Worm (Caenorhabditis elegans) whole organism, mixed stage, embryonic: ENCODE data around the gene nrf-5.

Experiments
- M03D4.4 ChIP-seq: sonication (generic microtip); optimal IDR thresholded peaks from 2 replicates; lab custom pipeline; 2017; ENCODE audit warnings: mild to moderate bottlenecking, missing genetic modification characterization, missing compliant biosample characterization
- bed-3 ChIP-seq: fragments of 200-800 bp; sonication (Bioruptor generic); optimal IDR thresholded peaks from 3 replicates; lab custom pipeline; 2018; ENCODE audit warnings: mild to moderate bottlenecking, missing genetic modification characterization, moderate library complexity, missing compliant biosample characterization
- blmp-1 ChIP-seq: fragments of 150-350 bp; optimal IDR thresholded peaks from 2 replicates; lab custom pipeline; 2014; ENCODE audit warnings: missing biosample characterization, missing genetic modification characterization
- ceh-43 ChIP-seq: fragments of 200-800 bp; sonication (Bioruptor generic); optimal IDR thresholded peaks from 2 replicates; lab custom pipeline; 2018; ENCODE audit warnings: mild to moderate bottlenecking, missing genetic modification characterization, moderate library complexity, missing compliant biosample characterization
- ces-1 ChIP-seq: fragments of 150-350 bp; optimal IDR thresholded peaks from 2 replicates; lab custom pipeline; 2014; ENCODE audit warnings: missing biosample characterization, missing genetic modification reagents, missing genetic modification characterization
- drap-1 ChIP-seq: fragments of 200-800 bp; sonication (Bioruptor generic); optimal IDR thresholded peaks from 3 replicates; lab custom pipeline; 2018; ENCODE audit warnings: mild to moderate bottlenecking, missing genetic modification characterization, missing compliant biosample characterization
- elt-1 ChIP-seq: sonication (generic microtip); optimal IDR thresholded peaks from 2 replicates; lab custom pipeline; 2017; ENCODE audit warnings: missing genetic modification characterization, mild to moderate bottlenecking, missing compliant biosample characterization, antibody characterized with exemption, moderate library complexity, borderline replicate concordance; ENCODE audit not compliant: insufficient read depth
- elt-3 ChIP-seq: fragments of 150-350 bp; optimal IDR thresholded peaks from 2 replicates; lab custom pipeline; 2014; ENCODE audit warnings: missing biosample characterization, missing genetic modification characterization
- flh-1 ChIP-seq: fragments of 200-800 bp; sonication (Bioruptor generic); optimal IDR thresholded peaks from 2 replicates; lab custom pipeline; 2018; ENCODE audit warnings: mild to moderate bottlenecking, missing genetic modification characterization, moderate library complexity, missing compliant biosample characterization
- hlh-1 ChIP-seq: fragments of 150-350 bp; optimal IDR thresholded peaks from 2 replicates; lab custom pipeline; 2014; ENCODE audit warnings: missing biosample characterization, missing genetic modification reagents, missing genetic modification characterization
- lin-13 ChIP-seq: fragments of 150-350 bp; optimal IDR thresholded peaks from 2 replicates; lab custom pipeline; 2014; ENCODE audit warnings: missing biosample characterization, missing genetic modification characterization
- lin-32 ChIP-seq: fragments of 200-800 bp; sonication (Bioruptor generic); optimal IDR thresholded peaks from 2 replicates; lab custom pipeline; 2018; ENCODE audit warnings: mild to moderate bottlenecking, missing genetic modification characterization, missing compliant biosample characterization
- lsy-2 ChIP-seq: fragments of 150-350 bp; optimal IDR thresholded peaks from 2 replicates; lab custom pipeline; 2014; ENCODE audit warnings: missing biosample characterization, missing genetic modification characterization
- mep-1 ChIP-seq: fragments of 150-350 bp; optimal IDR thresholded peaks from 2 replicates; lab custom pipeline; 2017; ENCODE audit warnings: missing biosample characterization, missing genetic modification reagents, missing genetic modification characterization, inconsistent platforms
- mls-2 ChIP-seq: sonication (generic microtip); optimal IDR thresholded peaks from 2 replicates; lab custom pipeline; 2016; ENCODE audit warnings: mild to moderate bottlenecking, missing genetic modification characterization, moderate library complexity, missing compliant biosample characterization
- nhr-12 ChIP-seq: fragments of 150-350 bp; optimal IDR thresholded peaks from 2 replicates; lab custom pipeline; 2014; ENCODE audit warnings: missing biosample characterization, missing genetic modification characterization
- nhr-2 ChIP-seq: fragments of 150-350 bp; optimal IDR thresholded peaks from 2 replicates; lab custom pipeline; 2014; ENCODE audit warnings: missing biosample characterization, missing genetic modification characterization
- nhr-237 ChIP-seq: fragments of 150-350 bp; optimal IDR thresholded peaks from 2 replicates; lab custom pipeline; 2014; ENCODE audit warnings: missing biosample characterization, missing genetic modification characterization
- nhr-28 ChIP-seq: fragments of 150-350 bp; optimal IDR thresholded peaks from 2 replicates; lab custom pipeline; 2014; ENCODE audit warnings: missing biosample characterization, missing genetic modification characterization
- pha-4 ChIP-seq: fragments of 150-350 bp; optimal IDR thresholded peaks from 2 replicates; lab custom pipeline; 2018; ENCODE audit warnings: missing biosample characterization, missing genetic modification reagents, missing genetic modification characterization
- sem-2 ChIP-seq: fragments of 200-800 bp; sonication (Bioruptor generic); optimal IDR thresholded peaks from 2 replicates; lab custom pipeline; 2018; ENCODE audit warnings: mild to moderate bottlenecking, missing genetic modification characterization, missing compliant biosample characterization
- tbx-8 ChIP-seq: fragments of 200-800 bp; sonication (Bioruptor generic); optimal IDR thresholded peaks from 2 replicates; lab custom pipeline; 2018; ENCODE audit warnings: mild to moderate bottlenecking, missing genetic modification characterization, moderate library complexity, missing compliant biosample characterization
- unc-120 ChIP-seq: sonication (generic microtip); optimal IDR thresholded peaks from 2 replicates; lab custom pipeline; 2017; ENCODE audit warnings: missing genetic modification characterization, missing compliant biosample characterization; ENCODE audit not compliant: poor library complexity, severe bottlenecking
- unc-39 ChIP-seq: fragments of 150-350 bp; optimal IDR thresholded peaks from 2 replicates; lab custom pipeline; 2014; ENCODE audit warnings: missing biosample characterization, missing genetic modification characterization
- unc-62 ChIP-seq: fragments of 150-350 bp; optimal IDR thresholded peaks from 2 replicates; lab custom pipeline; 2014; ENCODE audit warnings: missing biosample characterization, missing genetic modification reagents, missing genetic modification characterization
- zip-8 ChIP-seq: fragments of 150-350 bp; optimal IDR thresholded peaks from 2 replicates; lab custom pipeline; 2014; ENCODE audit warnings: missing biosample characterization, missing genetic modification characterization
- ztf-11 ChIP-seq: fragments of 150-350 bp; optimal IDR thresholded peaks from 2 replicates; lab custom pipeline; 2014; ENCODE audit warnings: missing biosample characterization, missing genetic modification characterization

nrf-5 gene

DNA sequence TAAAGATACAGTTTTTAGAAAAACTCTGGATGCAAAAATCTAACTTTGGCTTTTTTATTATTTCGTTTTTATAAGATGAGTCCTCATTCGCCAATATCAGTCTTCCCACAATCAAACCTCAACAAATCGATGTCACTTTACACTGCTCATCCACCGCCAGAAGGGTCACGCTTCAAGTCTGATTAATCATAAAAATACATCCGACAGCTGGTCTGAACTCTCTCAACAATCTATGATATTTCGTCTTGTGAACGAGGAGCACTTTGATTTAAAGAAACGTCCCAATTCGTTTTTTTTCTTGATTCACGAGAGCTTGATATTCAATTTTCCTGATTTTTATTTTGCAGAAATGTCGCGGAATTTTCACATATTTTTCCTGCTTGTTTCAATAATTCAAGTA lies at the start of gene nrf-5:
Gene nrf-5 (plus strand): TSS at position 348 of the 400 bp plus-strand sequence.
- TF ChIP-seq pha-4 (tag; lab: Kevin White, UChicago) (no peak), hlh-1 (tag; lab: Kevin White, UChicago) (peak; percentile 64)

- TF ChIP-seq blmp-1: no peak
- TF ChIP-seq unc-120: no peak
- no peak for TF ChIP-seq lsy-2 (tag; lab: Kevin White, UChicago)
- TF ChIP-seq ceh-43 (GFP tag; lab: Kevin White, UChicago): no peak
- TF ChIP-seq nhr-12 (tag; lab: Kevin White, UChicago): no peak
- no peak for TF ChIP-seq tbx-8
Observed at ce11 chrV:13780902-13781301, 47.2 kb upstream of the nrf-5 start.

ce11 chrV:13782190-13782589 lies 45.9 kb upstream of the nrf-5 start, which contains the start of gene decr-1.1:
TSS of gene decr-1.1 (plus strand) at chrV:13782399.
- TF ChIP-seq hlh-1 (tag; lab: Kevin White, UChicago): no peak
- no peak for TF ChIP-seq mep-1 (tag; lab: Kevin White, UChicago)
- peak; percentile 19 for TF ChIP-seq nhr-12 (tag; lab: Kevin White, UChicago)

- TF ChIP-seq mls-2 (tag; lab: Kevin White, UChicago) (no peak), pha-4 (tag; lab: Kevin White, UChicago) (no peak), elt-1 (tag; lab: Kevin White, UChicago) (no peak), ces-1 (GFP tag; lab: Kevin White, UChicago) (no peak), drap-1 (no peak), lin-13 (tag; lab: Kevin White, UChicago) (no peak), flh-1 (GFP tag; lab: Kevin White, UChicago) (no peak), unc-39 (tag; lab: Kevin White, UChicago) (no peak), unc-120 (no peak), lin-32 (GFP tag; lab: Kevin White, UChicago) (no peak), lsy-2 (tag; lab: Kevin White, UChicago) (no peak), nhr-237 (tag; lab: Kevin White, UChicago) (no peak), nhr-2 (tag; lab: Kevin White, UChicago) (no peak), nhr-28 (no peak), nhr-12 (tag; lab: Kevin White, UChicago) (no peak)
- TF ChIP-seq, all 35 proteins: peak for 0
Observed at ce11 chrV:13785767-13786166, 42.3 kb upstream of the nrf-5 start.

ce11 chrV:13787225-13787898 lies 40.7 kb upstream of the nrf-5 start, which contains the start of the genes F53C11.4 and F53C11.5:
TSS of gene F53C11.4 (minus strand) at chrV:13787352.
TSS of gene F53C11.5 (plus strand) at chrV:13787549.
- TF ChIP-seq nhr-2 (tag; lab: Kevin White, UChicago) (peak; percentile 98), lsy-2 (tag; lab: Kevin White, UChicago) (peak; percentile 42), sem-2 (GFP tag; lab: Kevin White, UChicago) (no peak), drap-1 (no peak), blmp-1 (no peak), mep-1 (tag; lab: Kevin White, UChicago) (peak; percentile 7), nhr-28 (no peak), unc-120 (peak; percentile 8), unc-62 (GFP tag; lab: Kevin White, UChicago) (peak; percentile 43), nhr-237 (tag; lab: Kevin White, UChicago) (peak; percentile 30)
- TF ChIP-seq, all 35 proteins: peak for 6

DNA sequence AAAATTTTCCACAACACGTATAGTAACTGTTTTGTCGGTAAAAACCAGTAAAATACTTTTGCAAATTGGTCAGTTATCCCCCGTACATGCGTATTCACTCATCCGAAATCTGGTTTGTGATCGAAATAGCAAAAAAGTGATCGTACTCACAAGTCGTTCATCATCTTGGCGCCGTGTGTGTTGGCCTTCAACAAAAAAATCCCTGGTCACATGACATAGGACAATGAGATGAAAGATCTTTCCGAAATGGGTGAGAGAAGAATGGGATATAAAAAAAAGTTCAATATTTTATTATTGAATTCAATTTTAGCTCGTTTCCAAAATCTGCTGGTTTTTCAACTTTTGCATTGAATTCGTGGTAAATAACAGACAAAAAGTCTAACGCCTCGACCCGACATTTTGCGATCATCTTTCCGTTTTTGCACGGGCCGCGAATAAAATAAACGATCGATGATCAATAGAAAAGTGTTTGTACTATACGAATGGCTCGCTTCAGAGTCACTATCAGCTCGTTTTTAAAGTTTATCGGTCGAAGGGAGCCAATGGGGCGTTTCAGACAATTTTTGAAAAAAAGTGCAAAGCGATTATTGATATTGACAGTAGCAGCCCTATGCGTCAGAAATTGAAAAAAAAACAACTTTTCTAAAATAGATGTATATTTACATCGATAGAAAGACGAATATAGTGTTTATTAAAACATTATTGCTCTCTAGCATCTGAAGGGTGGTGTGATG lies 40.0 kb upstream of the nrf-5 start:
- TF ChIP-seq nhr-28 (no peak), hlh-1 (tag; lab: Kevin White, UChicago) (no peak), M03D4.4 (tag; lab: Kevin White, UChicago) (no peak), lin-13 (tag; lab: Kevin White, UChicago) (no peak), zip-8 (no peak), lsy-2 (tag; lab: Kevin White, UChicago) (no peak), blmp-1 (no peak), ztf-11 (tag; lab: Kevin White, UChicago) (no peak), sem-2 (GFP tag; lab: Kevin White, UChicago) (no peak), flh-1 (GFP tag; lab: Kevin White, UChicago) (no peak), elt-3 (tag; lab: Kevin White, UChicago) (no peak), bed-3 (GFP tag; lab: Kevin White, UChicago) (no peak), nhr-12 (tag; lab: Kevin White, UChicago) (no peak), unc-39 (tag; lab: Kevin White, UChicago) (no peak)
